Worm (Caenorhabditis elegans): ENCODE data around the gene mrps-9.

Gene mrps-9

ce11 chrIII:8227511-8227910, 38.4 kb upstream of the mrps-9 start, which contains the start of gene fbxl-1:
Gene fbxl-1 (plus strand): TSS chrIII:8227830.
- no peak for TF ChIP-seq mxl-1 (tag; optimal IDR thresholded peaks at IDR 0.05)
- TF ChIP-seq egrh-3 (GFP tag; IDR thresholded peaks at IDR 0.05), result peak; percentile 35; the same call in 1 of the 2 replicates
- no peak for TF ChIP-seq nhr-179 (tag; optimal IDR thresholded peaks at IDR 0.05)
- no peak; the same call in none of the 2 replicates for TF ChIP-seq B0336.3 (GFP tag; IDR thresholded peaks at IDR 0.05)
- TF ChIP-seq hsf-1 (GFP tag; IDR thresholded peaks at IDR 0.05), result no peak
- peak; percentile 68; the same call in 1 of the 2 replicates for TF ChIP-seq lin-26 (GFP tag; IDR thresholded peaks at IDR 0.05)
- 0 out of 2 replicates have a peak, but pooled peaks have one; percentile 32 for TF ChIP-seq hmg-20 (GFP tag; IDR thresholded peaks at IDR 0.05)
- peak; percentile 29 for TF ChIP-seq F22D6.2 (tag; optimal IDR thresholded peaks at IDR 0.05)
- TF ChIP-seq Y67H2A.10 (GFP tag; conservative IDR thresholded peaks at IDR 0.05), result peak; percentile 44; the same call in 1 of the 2 replicates
- peak; percentile 16; the same call in 1 of the 2 replicates for TF ChIP-seq F33H1.4 (GFP tag; IDR thresholded peaks at IDR 0.05)
- peak; percentile 35 for TF ChIP-seq ztf-22 (GFP tag; optimal IDR thresholded peaks at IDR 0.05)
- TF ChIP-seq akir-1 (GFP tag; optimal IDR thresholded peaks at IDR 0.05), result no peak
- no peak for TF ChIP-seq zim-3 (tag; optimal IDR thresholded peaks at IDR 0.05)
- TF ChIP-seq mcd-1 (GFP tag; IDR thresholded peaks at IDR 0.05), result peak; percentile 72
- no peak for TF ChIP-seq cebp-2 (GFP tag; IDR thresholded peaks at IDR 0.05)
- peak; percentile 98 for TF ChIP-seq zfh-2 (GFP tag; conservative IDR thresholded peaks at IDR 0.05)
- TF ChIP-seq F52B5.7 (tag; optimal IDR thresholded peaks at IDR 0.05), result no peak
- TF ChIP-seq dox-1 (GFP tag; IDR thresholded peaks at IDR 0.05), result peak; percentile 83
- TF ChIP-seq pha-4 (tag; optimal IDR thresholded peaks at IDR 0.05), result peak; percentile 32
- TF ChIP-seq repo-1 (tag; optimal IDR thresholded peaks at IDR 0.05), result peak; percentile 30
- no peak for TF ChIP-seq bed-2 (GFP tag; IDR thresholded peaks at IDR 0.05)
- TF ChIP-seq nfyb-1 (GFP tag; IDR thresholded peaks at IDR 0.05), result peak; percentile 79; the same call in 1 of the 2 replicates
- TF ChIP-seq tlf-1 (GFP tag; optimal IDR thresholded peaks at IDR 0.05), result peak; percentile 25
- peak; percentile 57; the same call in 1 of the 2 replicates for TF ChIP-seq cebp-1 (GFP tag; IDR thresholded peaks at IDR 0.05)
- TF ChIP-seq cebp-1 (tag; optimal IDR thresholded peaks at IDR 0.05), result peak; percentile 92
- TF ChIP-seq sdz-38 (tag; optimal IDR thresholded peaks at IDR 0.05), result no peak
- peak; percentile 53; the same call in 1 of the 2 replicates for TF ChIP-seq C06A6.2 (GFP tag; conservative IDR thresholded peaks at IDR 0.05)
- TF ChIP-seq ZK185.1 (tag; optimal IDR thresholded peaks at IDR 0.05; ENCODE audit: poor library complexity, severe bottlenecking), result peak; percentile 41
- TF ChIP-seq madf-6 (GFP tag; IDR thresholded peaks at IDR 0.05), result peak; percentile 27; the same call in 1 of the 2 replicates
- no peak for TF ChIP-seq unc-62 (GFP tag; optimal IDR thresholded peaks at IDR 0.05)
- peak; percentile 79 for TF ChIP-seq chd-7 (tag; optimal IDR thresholded peaks at IDR 0.05)
- TF ChIP-seq gei-17 (GFP tag; optimal IDR thresholded peaks at IDR 0.05), result peak; percentile 37
- TF ChIP-seq bed-1 (GFP tag; IDR thresholded peaks at IDR 0.05), result no peak
- peak; percentile 76 for TF ChIP-seq attf-3 (GFP tag; conservative IDR thresholded peaks at IDR 0.05)
- TF ChIP-seq him-1 (tag; optimal IDR thresholded peaks at IDR 0.05), result no peak
- peak; percentile 65 for TF ChIP-seq ets-4 (GFP tag; optimal IDR thresholded peaks at IDR 0.05)
- TF ChIP-seq attf-5 (GFP tag; optimal IDR thresholded peaks at IDR 0.05), result peak; percentile 93
- peak; percentile 63 for TF ChIP-seq somi-1 (GFP tag; optimal IDR thresholded peaks at IDR 0.05)
- no peak for TF ChIP-seq B0019.2 (GFP tag; conservative IDR thresholded peaks at IDR 0.05)
- TF ChIP-seq ztf-18 (tag; optimal IDR thresholded peaks at IDR 0.05), result peak; percentile 45
- peak; percentile 86 for TF ChIP-seq K12H6.12 (tag; optimal IDR thresholded peaks at IDR 0.05)
- peak; percentile 79; the same call in 1 of the 2 replicates for TF ChIP-seq hmg-1.2 (GFP tag; IDR thresholded peaks at IDR 0.05)
- TF ChIP-seq ekl-4 (GFP tag; IDR thresholded peaks at IDR 0.05), result peak; percentile 49; the same call in 1 of the 2 replicates
- peak; percentile 90 for TF ChIP-seq madf-10 (tag; optimal IDR thresholded peaks at IDR 0.05)
- TF ChIP-seq nhr-120 (GFP tag; IDR thresholded peaks at IDR 0.05), result no peak
- peak; percentile 77; the same call in 1 of the 2 replicates for TF ChIP-seq K11D2.4 (GFP tag; IDR thresholded peaks at IDR 0.05)
- TF ChIP-seq egl-44 (GFP tag; IDR thresholded peaks at IDR 0.05), result peak; percentile 58; the same call in 1 of the 2 replicates
- peak; percentile 16 for TF ChIP-seq atf-7 (tag; optimal IDR thresholded peaks at IDR 0.05)
- peak; percentile 61 for TF ChIP-seq ceh-27 (GFP tag; optimal IDR thresholded peaks at IDR 0.05)
